Worm (Caenorhabditis elegans) whole organism, early embryonic: Measurements from ENCODE around the gene tre-5.

Experiments
- B0310.2 ChIP-seq: sonication (generic microtip); optimal IDR thresholded peaks from 2 replicates; lab custom pipeline; 2016; ENCODE audit warnings: mild to moderate bottlenecking, missing genetic modification characterization, missing compliant biosample characterization
- F13C5.2 ChIP-seq: sonication (generic microtip); optimal IDR thresholded peaks from 2 replicates; lab custom pipeline; 2017; ENCODE audit warnings: mild to moderate bottlenecking, missing genetic modification characterization, inconsistent platforms, missing compliant biosample characterization
- aly-1 ChIP-seq: sonication (generic microtip); optimal IDR thresholded peaks from 2 replicates; lab custom pipeline; 2016; ENCODE audit warnings: missing genetic modification characterization, missing compliant biosample characterization
- ama-1 ChIP-seq: fragments of 150-350 bp; optimal IDR thresholded peaks from 2 replicates; lab custom pipeline; 2014
- ceh-13 ChIP-seq: fragments of 200-800 bp; sonication (Bioruptor generic); optimal IDR thresholded peaks from 2 replicates; lab custom pipeline; 2018; ENCODE audit warnings: mild to moderate bottlenecking, missing genetic modification characterization, missing compliant biosample characterization
- ceh-36 ChIP-seq: sonication (generic microtip); optimal IDR thresholded peaks from 2 replicates; lab custom pipeline; 2016; ENCODE audit warnings: missing genetic modification characterization, inconsistent platforms, missing compliant biosample characterization
- ets-7 ChIP-seq: sonication (generic microtip); optimal IDR thresholded peaks from 2 replicates; lab custom pipeline; 2016; ENCODE audit warnings: missing genotype, missing genetic modification characterization, missing compliant biosample characterization
- flt-1 ChIP-seq: fragments of 200-800 bp; sonication (Bioruptor generic); IDR thresholded peaks from 2 replicates; pipeline ENCODE4 v1.3.6; 2022; ENCODE audit warnings: missing genetic modification characterization, missing compliant biosample characterization
- hmbx-1 ChIP-seq: sonication (generic microtip); optimal IDR thresholded peaks from 2 replicates; lab custom pipeline; 2016; ENCODE audit warnings: mild to moderate bottlenecking, missing genetic modification characterization, missing compliant biosample characterization
- hmg-4 ChIP-seq: fragments of 200-800 bp; sonication (Bioruptor generic); optimal IDR thresholded peaks from 2 replicates; lab custom pipeline; 2018; ENCODE audit warnings: mild to moderate bottlenecking, missing genetic modification characterization, missing compliant biosample characterization
- hnd-1 ChIP-seq: sonication (generic microtip); optimal IDR thresholded peaks from 2 replicates; lab custom pipeline; 2016; ENCODE audit warnings: missing genetic modification characterization, missing compliant biosample characterization
- pes-1 ChIP-seq: fragments of 200-800 bp; sonication (Bioruptor generic); IDR thresholded peaks from 2 replicates; pipeline ENCODE4 v1.3.6; 2022; ENCODE audit warnings: missing genetic modification reagents, missing genetic modification characterization, missing compliant biosample characterization
- scrt-1 ChIP-seq: fragments of 200-800 bp; sonication (Bioruptor generic); IDR thresholded peaks from 2 replicates; pipeline ENCODE4 v1.3.6; 2022; ENCODE audit warnings: missing genetic modification characterization, missing compliant biosample characterization
- sea-1 ChIP-seq: fragments of 200-800 bp; sonication (Bioruptor generic); conservative IDR thresholded peaks from 2 replicates; pipeline ENCODE4 v1.3.6; 2022; ENCODE audit warnings: missing genetic modification characterization, missing compliant biosample characterization
- tbx-11 ChIP-seq: fragments of 200-800 bp; sonication (Bioruptor generic); IDR thresholded peaks from 2 replicates; pipeline ENCODE4 v1.3.6; 2022; ENCODE audit warnings: missing genetic modification characterization, missing compliant biosample characterization
- tbx-37 ChIP-seq: fragments of 200-800 bp; sonication (Bioruptor generic); conservative IDR thresholded peaks from 2 replicates; pipeline ENCODE4 v1.3.6; 2022; ENCODE audit warnings: missing genetic modification reagents, missing genetic modification characterization, missing compliant biosample characterization
- tra-4 ChIP-seq: sonication (generic microtip); optimal IDR thresholded peaks from 2 replicates; lab custom pipeline; 2017; ENCODE audit warnings: missing genetic modification characterization, missing compliant biosample characterization

The tre-5 gene

ce11 chrII:33904-34303 is 21.2 kb downstream of the tre-5 start, which contains the start of gene F23F1.2:
TSS of gene F23F1.2 (plus strand) at chrII:34204.
- TF ChIP-seq pes-1 (no peak), aly-1 (tag; lab: Kevin White, UChicago) (no peak), hmg-4 (GFP tag; lab: Kevin White, UChicago) (no peak), tbx-37 (GFP tag; lab: Robert Waterston, UW) (no peak), hmbx-1 (tag; lab: Kevin White, UChicago) (no peak), tbx-11 (GFP tag; lab: Robert Waterston, UW) (no peak), sea-1 (GFP tag; lab: Robert Waterston, UW) (no peak), F13C5.2 (tag; lab: Kevin White, UChicago) (no peak), hnd-1 (tag; lab: Kevin White, UChicago) (no peak), B0310.2 (tag; lab: Kevin White, UChicago) (no peak), ama-1 (lab: Kevin White, UChicago) (no peak), ceh-13 (GFP tag; lab: Kevin White, UChicago) (no peak), flt-1 (no peak), scrt-1 (GFP tag; lab: Robert Waterston, UW) (no peak), ceh-36 (tag; lab: Kevin White, UChicago) (no peak)

DNA sequence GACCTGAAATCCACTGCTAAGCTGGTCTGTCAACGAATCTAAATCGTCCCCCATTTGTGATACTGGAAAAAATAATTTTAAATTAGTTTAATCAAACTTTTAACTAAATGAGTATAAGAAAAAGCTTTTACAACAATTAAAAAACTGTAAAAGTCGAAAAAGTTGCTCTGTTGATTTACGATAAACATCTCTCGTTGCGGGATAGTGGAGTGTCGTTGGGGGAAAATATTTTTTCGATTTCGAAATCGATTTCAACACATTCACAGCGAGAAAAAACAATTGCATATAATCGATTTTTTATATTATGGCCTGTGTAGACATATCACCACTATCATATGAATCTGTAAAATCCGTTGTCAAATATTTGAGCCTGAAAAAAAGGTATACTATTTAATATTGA is 23.6 kb downstream of the tre-5 start, which contains the start of the genes F23F1.5 and fbxc-54:
F23F1.5 (minus strand) TSS at position 64 of the 400 bp plus-strand sequence.
fbxc-54 (plus strand) TSS at position 199 of the 400 bp plus-strand sequence.
- TF ChIP-seq ceh-36 (tag; lab: Kevin White, UChicago) (no peak), hnd-1 (tag; lab: Kevin White, UChicago) (no peak), F13C5.2 (tag; lab: Kevin White, UChicago) (no peak), pes-1 (no peak), hmg-4 (GFP tag; lab: Kevin White, UChicago) (no peak), ceh-13 (GFP tag; lab: Kevin White, UChicago) (no peak), B0310.2 (tag; lab: Kevin White, UChicago) (no peak), hmbx-1 (tag; lab: Kevin White, UChicago) (no peak), aly-1 (tag; lab: Kevin White, UChicago) (no peak), ama-1 (lab: Kevin White, UChicago) (no peak), tra-4 (no peak), flt-1 (no peak), sea-1 (GFP tag; lab: Robert Waterston, UW) (no peak), ets-7 (tag; lab: Kevin White, UChicago) (no peak), tbx-37 (GFP tag; lab: Robert Waterston, UW) (no peak), scrt-1 (GFP tag; lab: Robert Waterston, UW) (no peak), tbx-11 (GFP tag; lab: Robert Waterston, UW) (no peak)

ce11 chrII:29578-29977 is 25.5 kb downstream of the tre-5 start:
- TF ChIP-seq hmbx-1 (tag; lab: Kevin White, UChicago) (no peak), ceh-13 (GFP tag; lab: Kevin White, UChicago) (no peak), hmg-4 (GFP tag; lab: Kevin White, UChicago) (no peak), ets-7 (tag; lab: Kevin White, UChicago) (no peak), flt-1 (no peak), tra-4 (no peak), sea-1 (GFP tag; lab: Robert Waterston, UW) (no peak), scrt-1 (GFP tag; lab: Robert Waterston, UW) (no peak), tbx-37 (GFP tag; lab: Robert Waterston, UW) (no peak), aly-1 (tag; lab: Kevin White, UChicago) (no peak), tbx-11 (GFP tag; lab: Robert Waterston, UW) (no peak)

ce11 chrII:28283-28682 is 26.8 kb downstream of the tre-5 start, which contains the start of gene F23F1.4:
TSS of gene F23F1.4 (minus strand) at chrII:28423.
- TF ChIP-seq pes-1 (no peak), aly-1 (tag; lab: Kevin White, UChicago) (no peak), hnd-1 (tag; lab: Kevin White, UChicago) (no peak), hmbx-1 (tag; lab: Kevin White, UChicago) (no peak), scrt-1 (GFP tag; lab: Robert Waterston, UW) (no peak), ceh-13 (GFP tag; lab: Kevin White, UChicago) (no peak), F13C5.2 (tag; lab: Kevin White, UChicago) (no peak), tra-4 (no peak), ama-1 (lab: Kevin White, UChicago) (no peak), B0310.2 (tag; lab: Kevin White, UChicago) (no peak), tbx-37 (GFP tag; lab: Robert Waterston, UW) (no peak)

DNA sequence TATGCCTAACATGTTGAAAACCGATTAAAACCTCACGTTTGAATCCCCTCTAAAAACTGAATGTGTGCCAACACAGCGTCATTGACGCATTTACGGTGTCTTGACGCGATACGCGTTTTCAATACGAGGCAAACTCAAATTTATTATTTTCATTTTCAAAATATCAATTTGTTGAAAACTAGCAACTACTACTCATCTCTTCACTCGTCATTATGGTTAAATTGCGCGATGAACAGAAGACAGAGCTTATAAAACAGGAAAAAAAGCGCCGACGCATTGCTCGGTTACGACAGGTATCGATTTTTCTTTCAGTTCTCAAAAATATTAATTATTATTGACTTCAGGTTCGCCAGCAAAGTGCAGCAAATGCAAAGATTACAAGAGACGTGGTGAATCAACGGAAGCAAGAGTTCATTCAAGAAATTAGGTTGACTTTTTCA is 30.5 kb downstream of the tre-5 start, which contains the start of gene enee-1:
enee-1 (plus strand) TSS at position 108 of the 440 bp plus-strand sequence.
- no peak for TF ChIP-seq tbx-37 (GFP tag; lab: Robert Waterston, UW)
- TF ChIP-seq F13C5.2 (tag; lab: Kevin White, UChicago), result peak; percentile 26

- TF ChIP-seq flt-1, result no peak
- no peak for TF ChIP-seq ama-1 (lab: Kevin White, UChicago)
- TF ChIP-seq B0310.2 (tag; lab: Kevin White, UChicago), result no peak
- no peak for TF ChIP-seq ceh-36 (tag; lab: Kevin White, UChicago)
- TF ChIP-seq tbx-37 (GFP tag; lab: Robert Waterston, UW), result no peak
- TF ChIP-seq hmg-4 (GFP tag; lab: Kevin White, UChicago), result no peak
Measured at ce11 chrII:23739-24138, 31.4 kb downstream of the tre-5 start.

- TF ChIP-seq aly-1 (tag; lab: Kevin White, UChicago) (no peak), hmg-4 (GFP tag; lab: Kevin White, UChicago) (no peak), sea-1 (GFP tag; lab: Robert Waterston, UW) (no peak), ceh-13 (GFP tag; lab: Kevin White, UChicago) (no peak), flt-1 (no peak), scrt-1 (GFP tag; lab: Robert Waterston, UW) (no peak), pes-1 (no peak), B0310.2 (tag; lab: Kevin White, UChicago) (no peak), hmbx-1 (tag; lab: Kevin White, UChicago) (no peak), tbx-11 (GFP tag; lab: Robert Waterston, UW) (no peak), ama-1 (lab: Kevin White, UChicago) (no peak), ets-7 (tag; lab: Kevin White, UChicago) (no peak), tbx-37 (GFP tag; lab: Robert Waterston, UW) (no peak), ceh-36 (tag; lab: Kevin White, UChicago) (no peak), F13C5.2 (tag; lab: Kevin White, UChicago) (no peak)
Measured at ce11 chrII:23025-23424, 32.1 kb downstream of the tre-5 start, which contains the start of gene sqt-2. TSS of gene sqt-2 (plus strand) at chrII:23325.
